Worm (Caenorhabditis elegans) whole organism, early embryonic: ENCODE measurements around the gene irg-4.

Experiments used
- B0310.2 ChIP-seq: sonication (generic microtip); optimal IDR thresholded peaks from 2 replicates; lab custom pipeline; 2016; ENCODE audit warnings: mild to moderate bottlenecking, missing genetic modification characterization, missing compliant biosample characterization
- aly-1 ChIP-seq: sonication (generic microtip); optimal IDR thresholded peaks from 2 replicates; lab custom pipeline; 2016; ENCODE audit warnings: missing genetic modification characterization, missing compliant biosample characterization
- ama-1 ChIP-seq: fragments of 150-350 bp; optimal IDR thresholded peaks from 2 replicates; lab custom pipeline; 2014
- ceh-36 ChIP-seq: sonication (generic microtip); optimal IDR thresholded peaks from 2 replicates; lab custom pipeline; 2016; ENCODE audit warnings: missing genetic modification characterization, inconsistent platforms, missing compliant biosample characterization
- ets-7 ChIP-seq: sonication (generic microtip); optimal IDR thresholded peaks from 2 replicates; lab custom pipeline; 2016; ENCODE audit warnings: missing genotype, missing genetic modification characterization, missing compliant biosample characterization
- hnd-1 ChIP-seq: sonication (generic microtip); optimal IDR thresholded peaks from 2 replicates; lab custom pipeline; 2016; ENCODE audit warnings: missing genetic modification characterization, missing compliant biosample characterization
- tbx-11 ChIP-seq: fragments of 200-800 bp; sonication (Bioruptor generic); IDR thresholded peaks from 2 replicates; pipeline ENCODE4 v1.3.6; 2022; ENCODE audit warnings: missing genetic modification characterization, missing compliant biosample characterization
- tra-4 ChIP-seq: sonication (generic microtip); optimal IDR thresholded peaks from 2 replicates; lab custom pipeline; 2017; ENCODE audit warnings: missing genetic modification characterization, missing compliant biosample characterization

ce11 chrIV:12441715-12442114 lies 6.1 kb downstream of the irg-4 start, which contains the start of gene C25G4.17:
- TF ChIP-seq ets-7 (tag; lab: Kevin White, UChicago) (no peak), ceh-36 (tag; lab: Kevin White, UChicago) (no peak), tbx-11 (GFP tag; lab: Robert Waterston, UW) (no peak), ama-1 (no peak), aly-1 (tag; lab: Kevin White, UChicago) (no peak), hnd-1 (tag; lab: Kevin White, UChicago) (no peak), B0310.2 (no peak), tra-4 (tag; lab: Kevin White, UChicago) (no peak)
